Worm (Caenorhabditis elegans) whole organism, L2 larva: ENCODE results near the gene sdhd-1.

Experiments
- ama-1 ChIP-seq: fragments of 150-350 bp; optimal IDR thresholded peaks from 2 replicates; lab custom pipeline; 2018; ENCODE audit warnings: inconsistent platforms
- ceh-16 ChIP-seq: fragments of 150-350 bp; optimal IDR thresholded peaks from 2 replicates; lab custom pipeline; 2014; ENCODE audit warnings: missing biosample characterization, missing genetic modification characterization
- dmd-4 ChIP-seq: sonication (generic microtip); optimal IDR thresholded peaks from 2 replicates; lab custom pipeline; 2017; ENCODE audit warnings: missing biosample characterization, missing genetic modification characterization
- egl-27 ChIP-seq: sonication (generic microtip); optimal IDR thresholded peaks from 3 replicates; lab custom pipeline; 2017; ENCODE audit warnings: missing biosample characterization, missing genetic modification reagents, missing genetic modification characterization
- fos-1 ChIP-seq: fragments of 150-350 bp; optimal IDR thresholded peaks from 2 replicates; lab custom pipeline; 2014; ENCODE audit warnings: missing biosample characterization, missing genetic modification characterization
- nhr-11 ChIP-seq: fragments of 150-350 bp; optimal IDR thresholded peaks from 2 replicates; lab custom pipeline; 2014; ENCODE audit warnings: missing biosample characterization, missing genetic modification characterization
- nhr-237 ChIP-seq: fragments of 150-350 bp; optimal IDR thresholded peaks from 2 replicates; lab custom pipeline; 2014; ENCODE audit warnings: missing biosample characterization, missing genetic modification characterization
- snpc-4 ChIP-seq: fragments of 150-350 bp; optimal IDR thresholded peaks from 2 replicates; lab custom pipeline; 2014; ENCODE audit warnings: missing biosample characterization, missing genetic modification characterization

DNA sequence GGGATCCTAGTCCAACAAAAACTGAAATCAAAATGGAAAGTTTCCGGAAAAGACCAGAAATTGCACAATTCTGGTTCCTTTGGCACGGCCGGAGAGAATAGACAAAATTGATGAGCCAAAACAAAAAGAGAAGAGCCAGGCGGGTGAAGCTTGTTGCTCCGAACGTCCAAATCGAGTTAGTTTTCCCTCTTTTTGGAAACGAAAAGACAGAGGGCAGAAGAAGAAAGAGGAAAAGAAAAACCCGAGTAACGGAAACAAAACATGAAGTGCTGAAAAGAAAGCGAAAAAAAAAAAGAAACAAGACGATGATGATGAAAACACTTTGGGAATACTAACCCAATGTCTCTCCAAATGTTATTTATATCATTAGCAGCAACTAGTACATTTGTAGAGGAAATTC lies 41.9 kb upstream of the sdhd-1 start:
- TF ChIP-seq ceh-16 (tag; lab: Kevin White, UChicago) (no peak), nhr-237 (tag; lab: Kevin White, UChicago) (no peak), nhr-11 (tag; lab: Kevin White, UChicago) (no peak), egl-27 (tag; lab: Kevin White, UChicago) (no peak), dmd-4 (tag; lab: Kevin White, UChicago) (no peak), fos-1 (no peak), ama-1 (lab: Kevin White, UChicago) (no peak), snpc-4 (tag; lab: Kevin White, UChicago) (no peak)
